Fruit fly (Drosophila melanogaster): ENCODE results near the gene CG46468.

The CG46468 gene

dm6 chr2L:9576269-9576933 is 11.2 kb upstream of the CG46468 start, which contains the start of gene Mtpalpha (continued):
- TF ChIP-seq CG11085 (GFP tag; IDR thresholded peaks at IDR 0.05) (no peak), danr (GFP tag; IDR thresholded peaks at IDR 0.05) (no peak), CG11695 (GFP tag; IDR thresholded peaks at IDR 0.05) (no peak), CG30403 (GFP tag; optimal IDR thresholded peaks at IDR 0.05) (peak; percentile 43), TFAM (GFP tag; optimal IDR thresholded peaks at IDR 0.05) (no peak), dati (GFP tag; IDR thresholded peaks at IDR 0.05) (no peak), CG2712 (tag; optimal IDR thresholded peaks at IDR 0.05) (no peak), CG16815 (GFP tag; optimal IDR thresholded peaks at IDR 0.05) (no peak), lov (optimal IDR thresholded peaks at IDR 0.05) (no peak), lov (GFP tag; IDR thresholded peaks at IDR 0.05) (no peak), CG14441 (GFP tag; IDR thresholded peaks at IDR 0.05) (0 out of 2 replicates have a peak, but pooled peaks have one; percentile 7), vnd (GFP tag; IDR thresholded peaks at IDR 0.05; ENCODE audit: partially characterized antibody) (no peak), ro (GFP tag; IDR thresholded peaks at IDR 0.05) (no peak), dmrt99B (tag; optimal IDR thresholded peaks at IDR 0.05) (peak; percentile 1), CG15479 (GFP tag; optimal IDR thresholded peaks at IDR 0.05) (no peak), Dip3 (GFP tag; optimal IDR thresholded peaks at IDR 0.05) (no peak), zen2 (GFP tag; IDR thresholded peaks at IDR 0.05; ENCODE audit: partially characterized antibody) (no peak), HHEX (GFP tag; optimal IDR thresholded peaks at IDR 0.05) (peak; percentile 31), ems (GFP tag; optimal IDR thresholded peaks at IDR 0.05) (peak; percentile 16), Sry-δ (GFP tag; optimal IDR thresholded peaks at IDR 0.05) (peak; percentile 43), Ssrp (tag; optimal IDR thresholded peaks at IDR 0.05) (no peak), CG15011 (GFP tag; optimal IDR thresholded peaks at IDR 0.05) (no peak), MTF-1 (GFP tag; optimal IDR thresholded peaks at IDR 0.05; ENCODE audit: borderline replicate concordance) (no peak), nerfin-2 (GFP tag; IDR thresholded peaks at IDR 0.05; ENCODE audit: partially characterized antibody) (no peak), kay (GFP tag; optimal IDR thresholded peaks at IDR 0.05) (no peak), maf-S (GFP tag; optimal IDR thresholded peaks at IDR 0.05) (no peak), lbe (GFP tag; optimal IDR thresholded peaks at IDR 0.05) (no peak), stwl (tag; optimal IDR thresholded peaks at IDR 0.05) (peak; percentile 84), CG10959 (GFP tag; IDR thresholded peaks at IDR 0.05) (no peak; the same call in 1 of the 2 replicates), ci (GFP tag; IDR thresholded peaks at IDR 0.05) (peak; percentile 76), CG18764 (GFP tag; optimal IDR thresholded peaks at IDR 0.05) (no peak), Side (GFP tag; optimal IDR thresholded peaks at IDR 0.05) (peak; percentile 34), CG7928 (GFP tag; optimal IDR thresholded peaks at IDR 0.05) (no peak), CG10147 (GFP tag; optimal IDR thresholded peaks at IDR 0.05) (no peak), CG10979 (tag; optimal IDR thresholded peaks at IDR 0.05) (peak; percentile 100), Dek (tag; optimal IDR thresholded peaks at IDR 0.05) (peak; percentile 65), CG8290 (GFP tag; optimal IDR thresholded peaks at IDR 0.05) (peak; percentile 96), CG8290 (tag; optimal IDR thresholded peaks at IDR 0.05) (no peak), hbn (GFP tag; IDR thresholded peaks at IDR 0.05; ENCODE audit: partially characterized antibody) (no peak), CG3847 (GFP tag; IDR thresholded peaks at IDR 0.05) (peak; percentile 50; the same call in 1 of the 2 replicates), CG6765 (GFP tag; optimal IDR thresholded peaks at IDR 0.05) (peak; percentile 42), bab2 (GFP tag; optimal IDR thresholded peaks at IDR 0.05) (peak; percentile 41), CG14710 (tag; optimal IDR thresholded peaks at IDR 0.05) (peak; percentile 47), CG7745 (tag; optimal IDR thresholded peaks at IDR 0.05) (no peak), CG8089 (GFP tag; optimal IDR thresholded peaks at IDR 0.05) (peak; percentile 60), CG13424 (tag; optimal IDR thresholded peaks at IDR 0.05) (peak; percentile 48), Poxn (GFP tag; IDR thresholded peaks at IDR 0.05) (no peak), CG9932 (GFP tag; IDR thresholded peaks at IDR 0.05) (peak; percentile 59), vvl (GFP tag; IDR thresholded peaks at IDR 0.05) (peak; percentile 63), Taf1 (GFP tag; IDR thresholded peaks at IDR 0.05) (no peak), p53 (GFP tag; optimal IDR thresholded peaks at IDR 0.05) (no peak)
